Fruit fly (Drosophila melanogaster) whole organism, embryonic: ENCODE measurements around the gene CG16719.

ENCODE experiments used
- Bdp1 ChIP-seq: fragments of 200-800 bp; sonication (Bioruptor generic); optimal IDR thresholded peaks from 3 replicates; lab custom pipeline; 2016; ENCODE audit warnings: missing biosample characterization, missing genetic modification characterization
- Bgb ChIP-seq: fragments of 200-800 bp; sonication (Bioruptor generic); IDR thresholded peaks from 2 replicates; pipeline ENCODE4 v1.3.6; 2022; ENCODE audit warnings: missing biosample characterization, missing genetic modification characterization; ENCODE audit not compliant: partially characterized antibody
- CG1024 ChIP-seq: fragments of 200-800 bp; sonication (Bioruptor generic); IDR thresholded peaks from 2 replicates; pipeline ENCODE4 v1.3.6; 2022; ENCODE audit warnings: missing biosample characterization, missing genetic modification characterization
- CG11093 ChIP-seq: fragments of 200-800 bp; sonication (Bioruptor generic); IDR thresholded peaks from 3 replicates; pipeline ENCODE4 v1.3.6; 2022; ENCODE audit warnings: missing biosample characterization, missing genetic modification characterization
- CG12104 ChIP-seq: fragments of 200-800 bp; sonication (Bioruptor generic); optimal IDR thresholded peaks from 3 replicates; lab custom pipeline; 2016; ENCODE audit warnings: missing biosample characterization, missing genetic modification characterization
- CG12769 ChIP-seq: fragments of 200-800 bp; sonication (Bioruptor generic); optimal IDR thresholded peaks from 2 replicates; lab custom pipeline; 2019; ENCODE audit warnings: missing biosample characterization, mild to moderate bottlenecking, missing genetic modification characterization, moderate library complexity
- CG13287 ChIP-seq: fragments of 200-800 bp; sonication (Bioruptor generic); IDR thresholded peaks from 2 replicates; pipeline ENCODE4 v1.3.6; 2022; ENCODE audit warnings: missing biosample characterization, missing genetic modification characterization; ENCODE audit not compliant: partially characterized antibody
- CG13424 ChIP-seq: fragments of 200-800 bp; sonication (Bioruptor generic); optimal IDR thresholded peaks from 2 replicates; lab custom pipeline; 2019; ENCODE audit warnings: missing biosample characterization, mild to moderate bottlenecking, missing genetic modification characterization, moderate library complexity
- CG15601 ChIP-seq: fragments of 200-800 bp; sonication (Bioruptor generic); optimal IDR thresholded peaks from 3 replicates; lab custom pipeline; 2019; ENCODE audit warnings: missing biosample characterization, mild to moderate bottlenecking, missing genetic modification characterization, moderate library complexity
- CG17328 ChIP-seq: fragments of 200-800 bp; sonication (Bioruptor generic); IDR thresholded peaks from 2 replicates; pipeline ENCODE4 v1.3.6; 2022; ENCODE audit warnings: missing biosample characterization, missing genetic modification characterization
- CG17912 ChIP-seq: fragments of 200-800 bp; sonication (Bioruptor generic); optimal IDR thresholded peaks from 2 replicates; lab custom pipeline; 2018; ENCODE audit warnings: missing biosample characterization, mild to moderate bottlenecking, missing genetic modification characterization
- CG1832 ChIP-seq: fragments of 200-800 bp; sonication (Bioruptor generic); optimal IDR thresholded peaks from 2 replicates; lab custom pipeline; 2017; ENCODE audit warnings: missing biosample characterization, mild to moderate bottlenecking, missing genetic modification characterization, inconsistent platforms
- CG2116 ChIP-seq: fragments of 200-800 bp; sonication (Bioruptor generic); optimal IDR thresholded peaks from 3 replicates; lab custom pipeline; 2018; ENCODE audit warnings: missing biosample characterization, mild to moderate bottlenecking, missing genetic modification characterization
- CG2875 ChIP-seq: fragments of 200-800 bp; sonication (Bioruptor generic); optimal IDR thresholded peaks from 2 replicates; lab custom pipeline; 2017; ENCODE audit warnings: missing biosample characterization, mild to moderate bottlenecking, missing genetic modification characterization, missing genetic modification reagents
- CG31224 ChIP-seq: fragments of 200-800 bp; sonication (Bioruptor generic); IDR thresholded peaks from 2 replicates; pipeline ENCODE4 v1.3.6; 2022; ENCODE audit warnings: missing biosample characterization, missing genetic modification characterization
- CG3407 ChIP-seq: fragments of 200-800 bp; sonication (Bioruptor generic); optimal IDR thresholded peaks from 2 replicates; lab custom pipeline; 2018; ENCODE audit warnings: missing biosample characterization, mild to moderate bottlenecking, missing genetic modification characterization
- CG3995 ChIP-seq: fragments of 200-800 bp; sonication (Bioruptor generic); optimal IDR thresholded peaks from 3 replicates; lab custom pipeline; 2016; ENCODE audit warnings: missing biosample characterization, missing genetic modification characterization
- CG4730 ChIP-seq: fragments of 200-800 bp; sonication (Bioruptor generic); IDR thresholded peaks from 2 replicates; pipeline ENCODE4 v1.3.6; 2022; ENCODE audit warnings: missing biosample characterization, missing genetic modification characterization
- CG6654 ChIP-seq: fragments of 200-800 bp; sonication (Bioruptor generic); optimal IDR thresholded peaks from 2 replicates; lab custom pipeline; 2017; ENCODE audit warnings: missing biosample characterization, mild to moderate bottlenecking, missing genetic modification characterization
- CG6854 ChIP-seq: fragments of 200-800 bp; sonication (Bioruptor generic); optimal IDR thresholded peaks from 3 replicates; lab custom pipeline; 2017; ENCODE audit warnings: missing biosample characterization, mild to moderate bottlenecking, missing genetic modification characterization
- CG7786 ChIP-seq: fragments of 200-800 bp; sonication (Bioruptor generic); optimal IDR thresholded peaks from 2 replicates; lab custom pipeline; 2016; ENCODE audit warnings: missing biosample characterization, missing genetic modification characterization
- CG7987 ChIP-seq: fragments of 200-800 bp; sonication (Bioruptor generic); optimal IDR thresholded peaks from 2 replicates; lab custom pipeline; 2018; ENCODE audit warnings: missing biosample characterization, mild to moderate bottlenecking, missing genetic modification characterization, moderate library complexity
- CG8089 ChIP-seq: fragments of 200-800 bp; sonication (Bioruptor generic); optimal IDR thresholded peaks from 3 replicates; lab custom pipeline; 2016; ENCODE audit warnings: missing biosample characterization, missing genetic modification characterization
- CG8924 ChIP-seq: fragments of 200-800 bp; optimal IDR thresholded peaks from 3 replicates; lab custom pipeline; 2019; ENCODE audit warnings: missing biosample characterization, mild to moderate bottlenecking, missing genetic modification characterization, moderate library complexity
- Dfd ChIP-seq, 2 experiments: fragments of >200 bp; optimal IDR thresholded peaks; 2 replicates each; lab custom pipeline; 2017; ENCODE audit warnings: missing biosample characterization in 2 of 2, missing genetic modification characterization in 2 of 2
- HHEX ChIP-seq: fragments of 200-800 bp; sonication (Bioruptor generic); optimal IDR thresholded peaks from 3 replicates; lab custom pipeline; 2017; ENCODE audit warnings: missing biosample characterization, mild to moderate bottlenecking, missing genetic modification characterization, missing genetic modification reagents
- HLHmδ ChIP-seq: fragments of 200-800 bp; sonication (Bioruptor generic); optimal IDR thresholded peaks from 2 replicates; lab custom pipeline; 2018; ENCODE audit warnings: missing biosample characterization, mild to moderate bottlenecking, missing genetic modification characterization, moderate library complexity
- Hsf ChIP-seq: fragments of 200-800 bp; sonication (Bioruptor generic); optimal IDR thresholded peaks from 3 replicates; lab custom pipeline; 2016; ENCODE audit warnings: missing biosample characterization, missing genetic modification characterization
- Mad ChIP-seq: fragments of 200-800 bp; sonication (Bioruptor generic); optimal IDR thresholded peaks from 2 replicates; lab custom pipeline; 2016; ENCODE audit warnings: missing biosample characterization, missing genetic modification characterization
- Nf-YA ChIP-seq: fragments of 200-800 bp; sonication (Bioruptor generic); IDR thresholded peaks from 2 replicates; pipeline ENCODE4 v1.3.6; 2022; ENCODE audit warnings: missing biosample characterization, missing genetic modification characterization
- Taf1 ChIP-seq: fragments of 200-800 bp; sonication (Bioruptor generic); IDR thresholded peaks from 2 replicates; pipeline ENCODE4 v1.3.6; 2022; ENCODE audit warnings: missing biosample characterization, missing genetic modification characterization
- Trl ChIP-seq, 3 experiments: fragments of >200 bp in 2 of 3; fragments of 200-800 bp in 1 of 3; sonication (Bioruptor generic) in 1 of 3; optimal IDR thresholded peaks; 2 replicates in 1 of 3; 3 replicates in 2 of 3; lab custom pipeline; 2016 to 2017; ENCODE audit warnings: missing biosample characterization in 1 of 3, missing genetic modification characterization in 1 of 3
- abd-A ChIP-seq: fragments of 200-800 bp; sonication (Bioruptor generic); optimal IDR thresholded peaks from 3 replicates; lab custom pipeline; 2019; ENCODE audit warnings: missing biosample characterization, mild to moderate bottlenecking, missing genetic modification characterization, moderate library complexity
- az2 ChIP-seq: fragments of 200-800 bp; sonication (Bioruptor generic); optimal IDR thresholded peaks from 3 replicates; lab custom pipeline; 2016; ENCODE audit warnings: missing biosample characterization, missing genetic modification characterization
- br ChIP-seq: fragments of >200 bp; optimal IDR thresholded peaks from 2 replicates; lab custom pipeline; 2017
- caup ChIP-seq: fragments of 200-800 bp; sonication (Bioruptor generic); optimal IDR thresholded peaks from 3 replicates; lab custom pipeline; 2017; ENCODE audit warnings: missing biosample characterization, mild to moderate bottlenecking, missing genetic modification characterization, moderate library complexity; ENCODE audit not compliant: severe bottlenecking
- chif ChIP-seq, 2 experiments: fragments of 200-800 bp; sonication (Bioruptor generic); optimal IDR thresholded peaks; 3 replicates each; lab custom pipeline; 2016; ENCODE audit warnings: missing biosample characterization in 2 of 2, missing genetic modification characterization in 2 of 2
- ci ChIP-seq: fragments of 200-800 bp; sonication (Bioruptor generic); IDR thresholded peaks from 3 replicates; pipeline ENCODE4 v1.3.6; 2022; ENCODE audit warnings: missing biosample characterization, missing genetic modification characterization
- dysf ChIP-seq: fragments of 200-800 bp; sonication (Bioruptor generic); IDR thresholded peaks from 3 replicates; pipeline ENCODE4 v1.3.6; 2022; ENCODE audit warnings: missing biosample characterization, missing genetic modification characterization
- exex ChIP-seq: fragments of 200-800 bp; sonication (Bioruptor generic); optimal IDR thresholded peaks from 4 replicates; lab custom pipeline; 2018; ENCODE audit warnings: missing biosample characterization, mild to moderate bottlenecking, missing genetic modification characterization, moderate library complexity
- grau ChIP-seq: fragments of 200-800 bp; optimal IDR thresholded peaks from 3 replicates; lab custom pipeline; 2019; ENCODE audit warnings: missing biosample characterization, mild to moderate bottlenecking, missing genetic modification characterization, moderate library complexity
- ken ChIP-seq: fragments of 200-800 bp; sonication (Bioruptor generic); IDR thresholded peaks from 3 replicates; pipeline ENCODE4 v1.3.6; 2022; ENCODE audit warnings: missing biosample characterization, missing genetic modification characterization
- lbe ChIP-seq: fragments of 200-800 bp; sonication (Bioruptor generic); optimal IDR thresholded peaks from 2 replicates; lab custom pipeline; 2016; ENCODE audit warnings: missing biosample characterization, mild to moderate bottlenecking, missing genetic modification characterization
- maf-S ChIP-seq: fragments of 200-800 bp; sonication (Bioruptor generic); optimal IDR thresholded peaks from 2 replicates; lab custom pipeline; 2016; ENCODE audit warnings: missing biosample characterization, missing genetic modification characterization
- sisA ChIP-seq: fragments of 200-800 bp; sonication (Bioruptor generic); IDR thresholded peaks from 2 replicates; pipeline ENCODE4 v1.3.6; 2022; ENCODE audit warnings: missing biosample characterization, missing genetic modification characterization
- ssp ChIP-seq: fragments of 200-800 bp; sonication (Bioruptor generic); IDR thresholded peaks from 2 replicates; pipeline ENCODE4 v1.3.6; 2022; ENCODE audit warnings: missing biosample characterization, missing genetic modification characterization
- sug ChIP-seq: fragments of 200-800 bp; optimal IDR thresholded peaks from 2 replicates; lab custom pipeline; 2019; ENCODE audit warnings: missing biosample characterization, mild to moderate bottlenecking, missing genetic modification characterization, moderate library complexity
- tgo ChIP-seq: fragments of 200-800 bp; sonication (Bioruptor generic); IDR thresholded peaks from 3 replicates; pipeline ENCODE4 v1.3.6; 2022; ENCODE audit warnings: missing biosample characterization, missing genetic modification characterization
- tx ChIP-seq: fragments of 200-800 bp; sonication (Bioruptor generic); optimal IDR thresholded peaks from 2 replicates; lab custom pipeline; 2016; ENCODE audit warnings: missing biosample characterization, missing genetic modification characterization
- vfl ChIP-seq: fragments of 200-800 bp; sonication (Bioruptor generic); optimal IDR thresholded peaks from 2 replicates; lab custom pipeline; 2016; ENCODE audit warnings: missing biosample characterization, missing genetic modification characterization
- yki ChIP-seq: fragments of >200 bp; optimal IDR thresholded peaks from 3 replicates; lab custom pipeline; 2018

CG16719 gene

dm6 chr3L:9692234-9692891 is 7.4 kb downstream of the CG16719 start (continued):
- TF ChIP-seq CG1024, result no peak
- no peak for TF ChIP-seq CG6654
- TF ChIP-seq CG17328 (GFP tag; lab: Robert Waterston, UW), result no peak
- TF ChIP-seq CG3407 (GFP tag; lab: Kevin White, UChicago), result peak; percentile 7
- TF ChIP-seq CG13287 (GFP tag; lab: Robert Waterston, UW), result peak; percentile 43; the same call in 1 of the 2 replicates
- peak; percentile 66 for TF ChIP-seq HLHmδ
- peak; percentile 95 for TF ChIP-seq yki (lab: Kevin White, UChicago)
- TF ChIP-seq CG4730 (GFP tag; lab: Robert Waterston, UW), result no peak
- peak; percentile 99 for TF ChIP-seq sug
- TF ChIP-seq CG3995 (GFP tag; lab: Kevin White, UChicago), result no peak
- TF ChIP-seq ken (GFP tag; lab: Robert Waterston, UW), result no peak
- no peak for TF ChIP-seq Dfd (GFP tag; optimal IDR thresholded peaks at IDR 0.05; lab: Kevin White, UChicago)
- no peak for TF ChIP-seq CG13424 (tag; lab: Kevin White, UChicago)
- TF ChIP-seq sisA, result no peak
- peak; percentile 0 for TF ChIP-seq CG7987 (GFP tag; lab: Kevin White, UChicago)
- no peak for TF ChIP-seq dysf (GFP tag; lab: Robert Waterston, UW)
- TF ChIP-seq Nf-YA (GFP tag; lab: Robert Waterston, UW), result no peak
- no peak for TF ChIP-seq CG2116
- no peak for TF ChIP-seq caup (GFP tag; lab: Kevin White, UChicago)
- TF ChIP-seq tx (GFP tag; lab: Kevin White, UChicago), result no peak
- no peak for TF ChIP-seq Taf1 (GFP tag; lab: Robert Waterston, UW)
- no peak for TF ChIP-seq lbe (GFP tag; lab: Kevin White, UChicago)
- TF ChIP-seq CG6854, result no peak
- TF ChIP-seq az2, result no peak
- no peak for TF ChIP-seq CG1832
- no peak for TF ChIP-seq CG12104 (GFP tag; lab: Kevin White, UChicago)
- no peak for TF ChIP-seq ssp
- TF ChIP-seq CG8924 (tag; lab: Kevin White, UChicago), result no peak
- TF ChIP-seq Mad (GFP tag; lab: Kevin White, UChicago), result no peak
- TF ChIP-seq HHEX (GFP tag; lab: Kevin White, UChicago), result no peak
- TF ChIP-seq CG2875 (GFP tag; lab: Kevin White, UChicago), result no peak
- TF ChIP-seq CG17912 (GFP tag; lab: Kevin White, UChicago), result peak; percentile 11
- TF ChIP-seq Bdp1 (GFP tag; lab: Kevin White, UChicago), result no peak
- TF ChIP-seq CG31224 (GFP tag; lab: Robert Waterston, UW), result no peak
- TF ChIP-seq grau (tag; lab: Kevin White, UChicago), result no peak
- peak; percentile 25; the same call in 1 of the 2 replicates for TF ChIP-seq Bgb (GFP tag; lab: Robert Waterston, UW)
- no peak for TF ChIP-seq vfl (GFP tag; lab: Kevin White, UChicago)
- no peak for TF ChIP-seq Hsf (GFP tag; lab: Kevin White, UChicago)
- no peak for TF ChIP-seq CG11093 (GFP tag; lab: Robert Waterston, UW)
- TF ChIP-seq maf-S (GFP tag; lab: Kevin White, UChicago), result no peak
- TF ChIP-seq CG12769 (tag; lab: Kevin White, UChicago), result peak; percentile 48
- no peak for TF ChIP-seq chif (GFP tag; optimal IDR thresholded peaks at IDR 0.05; lab: Kevin White, UChicago)
- TF ChIP-seq exex (tag; lab: Kevin White, UChicago), result peak; percentile 58
- no peak for TF ChIP-seq CG8089
- no peak for TF ChIP-seq CG7786 (GFP tag; lab: Kevin White, UChicago)
- TF ChIP-seq CG15601, result no peak
- TF ChIP-seq br, result no peak
- TF ChIP-seq abd-A, result peak; percentile 8
- TF ChIP-seq tgo (GFP tag; lab: Robert Waterston, UW), result no peak
- peak; percentile 53; the same call in 1 of the 3 replicates for TF ChIP-seq ci
- TF ChIP-seq Trl (optimal IDR thresholded peaks at IDR 0.05; lab: Kevin White, UChicago), result peak; percentile 98 to 100
- TF ChIP-seq Trl (GFP tag; optimal IDR thresholded peaks at IDR 0.05; lab: Kevin White, UChicago), result no peak
